Worm (Caenorhabditis elegans): Measurements from ENCODE around the gene C45B2.3.

DNA sequence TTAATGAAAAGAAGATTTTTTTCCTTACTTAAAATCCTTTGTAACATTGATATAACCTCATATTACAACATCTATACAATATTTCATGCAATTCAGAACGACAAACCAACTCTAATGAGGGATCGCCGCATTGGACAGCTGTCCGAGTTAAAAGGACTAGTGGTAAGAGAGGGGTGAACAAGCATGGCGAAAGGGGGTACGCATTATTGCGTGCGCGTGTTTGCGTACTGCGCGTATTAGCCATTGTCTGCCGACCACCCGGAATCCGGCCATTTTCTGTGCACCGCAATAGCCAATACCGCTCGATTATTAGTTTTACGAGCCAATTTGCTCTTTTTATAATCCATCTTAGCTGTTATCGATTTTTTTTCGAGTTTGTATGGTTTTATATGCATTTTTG lies 14.8 kb downstream of the C45B2.3 start, which contains the start of gene C15H9.4:
- TF ChIP-seq ets-4 (GFP tag; optimal IDR thresholded peaks at IDR 0.05) = no peak
- TF ChIP-seq unc-62 (GFP tag; optimal IDR thresholded peaks at IDR 0.05) = no peak
- no peak for TF ChIP-seq snpc-4 (GFP tag; optimal IDR thresholded peaks at IDR 0.05)
- no peak for TF ChIP-seq snpc-4 (tag; optimal IDR thresholded peaks at IDR 0.05)
- TF ChIP-seq let-607 (tag; optimal IDR thresholded peaks at IDR 0.05) = no peak
- TF ChIP-seq ama-1 (optimal IDR thresholded peaks at IDR 0.05) = no peak
- TF ChIP-seq ama-1 (GFP tag; optimal IDR thresholded peaks at IDR 0.05) = no peak

All from whole organism, young adult.